Worm (Caenorhabditis elegans) whole organism, L1 larva: ENCODE results near the gene unc-97.

Experiments used
- C04F5.9 ChIP-seq: sonication (generic microtip); optimal IDR thresholded peaks from 2 replicates; lab custom pipeline; 2016; ENCODE audit warnings: missing genetic modification characterization, missing compliant biosample characterization
- Y116A8C.19 ChIP-seq: sonication (generic microtip); optimal IDR thresholded peaks from 2 replicates; lab custom pipeline; 2016; ENCODE audit warnings: missing compliant biosample characterization, missing genetic modification characterization, borderline replicate concordance
- aha-1 ChIP-seq: fragments of 150-350 bp; optimal IDR thresholded peaks from 2 replicates; lab custom pipeline; 2014; ENCODE audit warnings: missing biosample characterization, missing genetic modification characterization
- alr-1 ChIP-seq: fragments of 200-800 bp; sonication (Bioruptor generic); optimal IDR thresholded peaks from 2 replicates; lab custom pipeline; 2018; ENCODE audit warnings: borderline replicate concordance, mild to moderate bottlenecking, missing genetic modification characterization, missing compliant biosample characterization
- aly-2 ChIP-seq: fragments of 150-350 bp; optimal IDR thresholded peaks from 2 replicates; lab custom pipeline; 2014; ENCODE audit warnings: missing biosample characterization, missing genetic modification characterization
- blmp-1 ChIP-seq: fragments of 150-350 bp; optimal IDR thresholded peaks from 2 replicates; lab custom pipeline; 2014; ENCODE audit warnings: missing biosample characterization, missing genetic modification characterization
- ceh-8 ChIP-seq: fragments of 200-800 bp; sonication (Bioruptor generic); optimal IDR thresholded peaks from 2 replicates; lab custom pipeline; 2018; ENCODE audit warnings: mild to moderate bottlenecking, missing genetic modification characterization, moderate library complexity, missing compliant biosample characterization
- ceh-82 ChIP-seq, 3 experiments: fragments of 150-350 bp in 1 of 3; sonication (generic microtip) in 2 of 3; optimal IDR thresholded peaks; 2 replicates each; lab custom pipeline; 2014 to 2017; ENCODE audit warnings: missing biosample characterization in 3 of 3, missing genetic modification characterization in 3 of 3
- ceh-90 ChIP-seq: sonication (generic microtip); optimal IDR thresholded peaks from 2 replicates; lab custom pipeline; 2016; ENCODE audit warnings: missing genetic modification characterization, missing compliant biosample characterization
- dsc-1 ChIP-seq: sonication (generic microtip); optimal IDR thresholded peaks from 2 replicates; lab custom pipeline; 2016; ENCODE audit warnings: mild to moderate bottlenecking, missing genetic modification characterization, missing compliant biosample characterization
- efl-1 ChIP-seq, 4 experiments: fragments of 150-350 bp; optimal IDR thresholded peaks in 3 of 4; peaks in 1 of 4; 1 replicate in 1 of 4; 2 replicates in 3 of 4; lab custom pipeline; 2014; ENCODE audit warnings: missing biosample characterization in 2 of 4, missing genetic modification characterization in 2 of 4, missing genetic modification reagents in 2 of 4
- egl-13 ChIP-seq: sonication (generic microtip); optimal IDR thresholded peaks from 2 replicates; lab custom pipeline; 2016; ENCODE audit warnings: missing genotype, missing genetic modification reagents, missing genetic modification characterization, missing compliant biosample characterization
- egl-27 ChIP-seq, 2 experiments: fragments of 150-350 bp in 1 of 2; sonication (generic microtip); optimal IDR thresholded peaks; 3 replicates each; lab custom pipeline; 2017 to 2018; ENCODE audit warnings: missing biosample characterization in 2 of 2, missing genetic modification characterization in 2 of 2, missing genetic modification reagents in 2 of 2
- elt-2 ChIP-seq: sonication (generic microtip); optimal IDR thresholded peaks from 2 replicates; lab custom pipeline; 2016; ENCODE audit warnings: missing genetic modification characterization, mild to moderate bottlenecking, inconsistent platforms, missing compliant biosample characterization, missing genetic modification reagents
- fkh-4 ChIP-seq: sonication (generic microtip); optimal IDR thresholded peaks from 2 replicates; lab custom pipeline; 2016; ENCODE audit warnings: missing compliant biosample characterization, missing genetic modification characterization, borderline replicate concordance
- fkh-8 ChIP-seq: sonication (generic microtip); optimal IDR thresholded peaks from 2 replicates; lab custom pipeline; 2016; ENCODE audit warnings: mild to moderate bottlenecking, missing genetic modification characterization, missing compliant biosample characterization
- grh-1 ChIP-seq: fragments of 200-800 bp; sonication (Bioruptor generic); IDR thresholded peaks from 2 replicates; pipeline ENCODE4 v1.3.6; 2022; ENCODE audit warnings: missing genetic modification reagents, missing genetic modification characterization, missing compliant biosample characterization
- hlh-4 ChIP-seq: sonication (generic microtip); optimal IDR thresholded peaks from 2 replicates; lab custom pipeline; 2016; ENCODE audit warnings: mild to moderate bottlenecking, missing genetic modification characterization, missing compliant biosample characterization
- hpl-2 ChIP-seq: fragments of 150-350 bp; optimal IDR thresholded peaks from 2 replicates; lab custom pipeline; 2014; ENCODE audit warnings: missing biosample characterization, missing genetic modification reagents, missing genetic modification characterization
- isw-1 ChIP-seq: fragments of 200-800 bp; sonication (Bioruptor generic); IDR thresholded peaks from 2 replicates; pipeline ENCODE4 v1.3.6; 2022; ENCODE audit warnings: missing genetic modification characterization, missing compliant biosample characterization
- jun-1 ChIP-seq: fragments of 150-350 bp; optimal IDR thresholded peaks from 2 replicates; lab custom pipeline; 2014; ENCODE audit warnings: missing biosample characterization, missing genetic modification reagents, missing genetic modification characterization
- lin-14 ChIP-seq: fragments of 200-800 bp; sonication (Bioruptor generic); optimal IDR thresholded peaks from 2 replicates; lab custom pipeline; 2018; ENCODE audit warnings: mild to moderate bottlenecking, missing genetic modification characterization, moderate library complexity, missing compliant biosample characterization
- lin-35 ChIP-seq, 2 experiments: fragments of 150-350 bp; optimal IDR thresholded peaks; 2 replicates each; lab custom pipeline; 2014; ENCODE audit warnings: missing biosample characterization in 2 of 2, missing genetic modification characterization in 2 of 2, missing genetic modification reagents in 2 of 2
- lir-3 ChIP-seq: sonication (generic microtip); optimal IDR thresholded peaks from 2 replicates; lab custom pipeline; 2016; ENCODE audit warnings: mild to moderate bottlenecking, missing genetic modification characterization, moderate library complexity, missing compliant biosample characterization; ENCODE audit not compliant: poor library complexity
- lsy-2 ChIP-seq, 2 experiments: fragments of 150-350 bp; optimal IDR thresholded peaks; 2 replicates each; lab custom pipeline; 2014; ENCODE audit warnings: missing biosample characterization in 2 of 2, missing genetic modification characterization in 2 of 2
- mdl-1 ChIP-seq, 2 experiments: fragments of 150-350 bp; optimal IDR thresholded peaks; 2 replicates each; lab custom pipeline; 2014 to 2017; ENCODE audit warnings: missing biosample characterization in 2 of 2, missing genetic modification characterization in 2 of 2, inconsistent platforms in 1 of 2
- mef-2 ChIP-seq: fragments of 150-350 bp; optimal IDR thresholded peaks from 2 replicates; lab custom pipeline; 2014; ENCODE audit warnings: missing biosample characterization, missing genetic modification characterization
- mep-1 ChIP-seq: fragments of 150-350 bp; optimal IDR thresholded peaks from 2 replicates; lab custom pipeline; 2014; ENCODE audit warnings: missing biosample characterization, missing genetic modification characterization
- nhr-12 ChIP-seq: sonication (generic microtip); optimal IDR thresholded peaks from 2 replicates; lab custom pipeline; 2017; ENCODE audit warnings: missing biosample characterization, missing genetic modification characterization
- nhr-237 ChIP-seq: fragments of 150-350 bp; optimal IDR thresholded peaks from 2 replicates; lab custom pipeline; 2014; ENCODE audit warnings: missing biosample characterization, missing genetic modification characterization
- nhr-28 ChIP-seq: fragments of 150-350 bp; optimal IDR thresholded peaks from 2 replicates; lab custom pipeline; 2014; ENCODE audit warnings: missing biosample characterization, missing genetic modification characterization
- nhr-71 ChIP-seq: sonication (generic microtip); optimal IDR thresholded peaks from 2 replicates; lab custom pipeline; 2016; ENCODE audit warnings: mild to moderate bottlenecking, missing genetic modification characterization, moderate library complexity, missing compliant biosample characterization
- nhr-77 ChIP-seq: fragments of 150-350 bp; optimal IDR thresholded peaks from 2 replicates; lab custom pipeline; 2014; ENCODE audit warnings: missing biosample characterization, missing genetic modification characterization
- nhr-84 ChIP-seq: sonication (generic microtip); optimal IDR thresholded peaks from 2 replicates; lab custom pipeline; 2017; ENCODE audit warnings: missing biosample characterization, missing genetic modification characterization
- nhr-85 ChIP-seq: sonication (generic microtip); peaks from one replicate; lab custom pipeline; 2016; ENCODE audit warnings: missing genetic modification characterization, inconsistent platforms, missing compliant biosample characterization
- nhr-90 ChIP-seq: sonication (generic microtip); optimal IDR thresholded peaks from 2 replicates; lab custom pipeline; 2016; ENCODE audit warnings: mild to moderate bottlenecking, missing genetic modification characterization, missing compliant biosample characterization; ENCODE audit not compliant: poor library complexity
- pag-3 ChIP-seq: sonication (generic microtip); optimal IDR thresholded peaks from 2 replicates; lab custom pipeline; 2017; ENCODE audit warnings: missing genetic modification characterization, mild to moderate bottlenecking, missing compliant biosample characterization, antibody characterized with exemption, borderline replicate concordance; ENCODE audit not compliant: insufficient read depth
- pax-3 ChIP-seq: fragments of 200-800 bp; sonication (Bioruptor generic); optimal IDR thresholded peaks from 2 replicates; lab custom pipeline; 2018; ENCODE audit warnings: mild to moderate bottlenecking, missing genetic modification characterization, moderate library complexity, missing compliant biosample characterization
- pqm-1 ChIP-seq: sonication (generic microtip); optimal IDR thresholded peaks from 3 replicates; lab custom pipeline; 2017; ENCODE audit warnings: missing biosample characterization, missing genetic modification characterization
- skn-1 ChIP-seq: fragments of 150-350 bp; optimal IDR thresholded peaks from 2 replicates; lab custom pipeline; 2014; ENCODE audit warnings: missing biosample characterization, missing genetic modification characterization
- snpc-4 ChIP-seq: fragments of 150-350 bp; optimal IDR thresholded peaks from 2 replicates; lab custom pipeline; 2014; ENCODE audit warnings: missing biosample characterization, missing genetic modification characterization
- sptf-1 ChIP-seq: fragments of 150-350 bp; optimal IDR thresholded peaks from 2 replicates; lab custom pipeline; 2014; ENCODE audit warnings: missing biosample characterization, missing genetic modification characterization
- unc-130 ChIP-seq: fragments of 150-350 bp; optimal IDR thresholded peaks from 2 replicates; lab custom pipeline; 2017; ENCODE audit warnings: missing biosample characterization, missing genetic modification characterization, inconsistent platforms
- unc-30 ChIP-seq: sonication (generic microtip); optimal IDR thresholded peaks from 2 replicates; lab custom pipeline; 2017; ENCODE audit warnings: missing biosample characterization, missing genetic modification characterization
- unc-62 ChIP-seq: fragments of 150-350 bp; optimal IDR thresholded peaks from 2 replicates; lab custom pipeline; 2014; ENCODE audit warnings: missing biosample characterization, missing genetic modification reagents, missing genetic modification characterization
- unc-86 ChIP-seq: sonication (generic microtip); optimal IDR thresholded peaks from 2 replicates; lab custom pipeline; 2016; ENCODE audit warnings: missing genetic modification characterization, missing compliant biosample characterization
- vab-15 ChIP-seq: sonication (generic microtip); optimal IDR thresholded peaks from 2 replicates; lab custom pipeline; 2017; ENCODE audit warnings: missing genotype, mild to moderate bottlenecking, missing genetic modification characterization, missing compliant biosample characterization

The unc-97 gene

DNA sequence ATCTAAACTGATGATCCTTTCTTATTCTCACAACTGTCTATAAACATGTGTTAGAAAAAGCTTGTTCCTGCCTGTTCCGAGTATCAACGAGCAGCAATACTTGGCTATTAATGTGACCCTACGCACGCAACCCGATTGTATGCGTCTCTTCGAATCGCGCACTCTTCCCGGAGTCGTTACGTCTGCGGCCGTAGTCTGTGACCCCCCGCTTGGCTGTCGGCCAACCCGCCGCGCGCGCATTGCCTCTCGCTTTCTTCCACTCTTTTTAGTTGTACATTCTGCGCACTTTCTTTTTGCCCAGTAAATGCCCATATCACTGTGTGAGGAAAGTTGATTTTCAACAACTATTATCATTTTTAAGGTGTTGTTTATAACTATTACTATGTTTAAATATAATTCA, 1.1 kb upstream of the unc-97 start (continued):
- TF ChIP-seq blmp-1 (tag; lab: Kevin White, UChicago) (peak; percentile 89), hpl-2 (GFP tag; lab: Kevin White, UChicago) (no peak), ceh-82 (tag; optimal IDR thresholded peaks at IDR 0.05; lab: Kevin White, UChicago) (peak in 1 of 3 experiments; percentile 29), nhr-12 (tag; lab: Kevin White, UChicago) (no peak), nhr-84 (no peak), mef-2 (tag; lab: Kevin White, UChicago) (no peak), ceh-90 (no peak), unc-130 (tag; lab: Kevin White, UChicago) (peak; percentile 71), unc-86 (tag; lab: Kevin White, UChicago) (peak; percentile 61), mdl-1 (tag; optimal IDR thresholded peaks at IDR 0.05; lab: Kevin White, UChicago) (peak in 1 of 2 experiments; percentile 36), nhr-85 (tag; lab: Kevin White, UChicago) (peak; percentile 47), snpc-4 (no peak), jun-1 (tag; lab: Kevin White, UChicago) (no peak), mep-1 (tag; lab: Kevin White, UChicago) (peak; percentile 29), fkh-8 (peak; percentile 29), nhr-71 (tag; lab: Kevin White, UChicago) (peak; percentile 76), aly-2 (no peak), ceh-8 (GFP tag; lab: Kevin White, UChicago) (no peak), nhr-77 (tag; lab: Kevin White, UChicago) (no peak), lsy-2 (tag; optimal IDR thresholded peaks at IDR 0.05; lab: Kevin White, UChicago) (peak; percentile 11 to 22), isw-1 (GFP tag; lab: Robert Waterston, UW) (no peak), nhr-237 (tag; lab: Kevin White, UChicago) (no peak), nhr-90 (tag; lab: Kevin White, UChicago) (no peak), aha-1 (tag; lab: Kevin White, UChicago) (no peak), skn-1 (peak; percentile 9), lir-3 (no peak), sptf-1 (tag; lab: Kevin White, UChicago) (no peak), unc-30 (tag; lab: Kevin White, UChicago) (no peak), lin-14 (GFP tag; lab: Kevin White, UChicago) (peak; percentile 86), fkh-4 (peak; percentile 8), lin-35 (GFP tag; optimal IDR thresholded peaks at IDR 0.05; lab: Kevin White, UChicago) (no peak), nhr-28 (tag; lab: Kevin White, UChicago) (no peak), grh-1 (GFP tag; lab: Robert Waterston, UW) (no peak), vab-15 (tag; lab: Kevin White, UChicago) (no peak)

DNA sequence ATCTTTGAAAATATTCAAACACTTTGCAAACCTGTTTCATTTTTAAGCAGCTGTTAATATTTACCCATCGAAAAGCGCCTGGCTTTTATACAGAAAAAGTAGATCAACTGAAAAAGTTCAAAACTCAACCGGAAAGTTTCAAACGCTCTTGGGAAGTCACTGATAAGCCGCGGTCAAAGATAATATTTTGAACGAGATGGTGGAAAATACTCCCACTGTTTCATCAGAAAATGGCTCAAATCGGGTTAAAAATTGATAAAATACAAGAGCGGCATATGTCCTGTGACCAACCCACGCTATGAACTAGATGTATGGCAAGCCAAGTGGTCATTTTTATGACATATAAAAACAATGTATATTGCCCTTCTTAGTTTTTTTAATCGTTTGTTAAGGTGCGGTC, 6.3 kb downstream of the unc-97 start, which contains the start of gene sulp-2:
TSS of gene sulp-2 (minus strand) at position 107 of the 400 bp plus-strand sequence.
- TF ChIP-seq elt-2 (tag; lab: Kevin White, UChicago) = peak; percentile 9
- TF ChIP-seq C04F5.9 (tag; lab: Kevin White, UChicago) = no peak

- no peak for TF ChIP-seq aha-1 (tag; lab: Kevin White, UChicago)
- TF ChIP-seq pqm-1 = no peak
- TF ChIP-seq alr-1 (tag; lab: Kevin White, UChicago) = no peak
- TF ChIP-seq jun-1 (tag; lab: Kevin White, UChicago) = no peak
- TF ChIP-seq snpc-4 = no peak
- TF ChIP-seq egl-27 (tag; optimal IDR thresholded peaks at IDR 0.05; lab: Kevin White, UChicago) = no peak
- TF ChIP-seq unc-30 (tag; lab: Kevin White, UChicago) = no peak
- no peak for TF ChIP-seq Y116A8C.19 (tag; lab: Kevin White, UChicago)
- TF ChIP-seq lsy-2 (tag; optimal IDR thresholded peaks at IDR 0.05; lab: Kevin White, UChicago) = peak in 1 of 2 experiments; percentile 31
- no peak for TF ChIP-seq fkh-4
- TF ChIP-seq pag-3 (tag; lab: Kevin White, UChicago) = no peak
- no peak for TF ChIP-seq dsc-1
- no peak for TF ChIP-seq ceh-82 (tag; optimal IDR thresholded peaks at IDR 0.05; lab: Kevin White, UChicago)
- no peak for TF ChIP-seq pax-3 (tag; lab: Kevin White, UChicago)
- TF ChIP-seq C04F5.9 (tag; lab: Kevin White, UChicago) = no peak
- TF ChIP-seq unc-62 = no peak
- TF ChIP-seq egl-13 (tag; lab: Kevin White, UChicago) = no peak
- no peak for TF ChIP-seq efl-1 (optimal IDR thresholded peaks at IDR 0.05; lab: Kevin White, UChicago)
- TF ChIP-seq efl-1 (GFP tag; optimal IDR thresholded peaks at IDR 0.05 in 1 of 2; lab: Kevin White, UChicago) = no peak
- TF ChIP-seq sptf-1 (tag; lab: Kevin White, UChicago) = no peak
- TF ChIP-seq hlh-4 (tag; lab: Kevin White, UChicago) = no peak
- no peak for TF ChIP-seq nhr-84
- TF ChIP-seq nhr-12 (tag; lab: Kevin White, UChicago) = no peak
- TF ChIP-seq lin-35 (GFP tag; optimal IDR thresholded peaks at IDR 0.05; lab: Kevin White, UChicago) = peak in 1 of 2 experiments; percentile 49
- TF ChIP-seq lir-3 = no peak
- TF ChIP-seq skn-1 = no peak
Observed at ce11 chrX:5603338-5603816, 10.4 kb downstream of the unc-97 start, which contains the start of gene F14D12.1. Gene F14D12.1 (plus strand): TSS chrX:5603766.
